Worm (Caenorhabditis elegans): ENCODE measurements around the gene F09E5.12.

Gene F09E5.12

ce11 chrII:5416204-5416764, 45.7 kb upstream of the F09E5.12 start, which contains the start of gene EEED8.2:
EEED8.2 (plus strand) TSS chrII:5416714.
- TF ChIP-seq sma-3 (GFP tag; optimal IDR thresholded peaks at IDR 0.05) (no peak), egl-27 (tag; optimal IDR thresholded peaks at IDR 0.05) (no peak), ceh-82 (tag; optimal IDR thresholded peaks at IDR 0.05) (no peak), nhr-23 (tag; optimal IDR thresholded peaks at IDR 0.05) (no peak), nhr-6 (tag; optimal IDR thresholded peaks at IDR 0.05) (no peak), skn-1 (tag; optimal IDR thresholded peaks at IDR 0.05) (no peak), Y55F3AM.14 (GFP tag; optimal IDR thresholded peaks at IDR 0.05) (no peak), ztf-4 (tag; optimal IDR thresholded peaks at IDR 0.05) (no peak), dmd-4 (tag; optimal IDR thresholded peaks at IDR 0.05) (no peak), unc-55 (GFP tag; optimal IDR thresholded peaks at IDR 0.05) (no peak), gmeb-1 (tag; optimal IDR thresholded peaks at IDR 0.05) (no peak), ZK546.5 (tag; optimal IDR thresholded peaks at IDR 0.05) (no peak)

DNA sequence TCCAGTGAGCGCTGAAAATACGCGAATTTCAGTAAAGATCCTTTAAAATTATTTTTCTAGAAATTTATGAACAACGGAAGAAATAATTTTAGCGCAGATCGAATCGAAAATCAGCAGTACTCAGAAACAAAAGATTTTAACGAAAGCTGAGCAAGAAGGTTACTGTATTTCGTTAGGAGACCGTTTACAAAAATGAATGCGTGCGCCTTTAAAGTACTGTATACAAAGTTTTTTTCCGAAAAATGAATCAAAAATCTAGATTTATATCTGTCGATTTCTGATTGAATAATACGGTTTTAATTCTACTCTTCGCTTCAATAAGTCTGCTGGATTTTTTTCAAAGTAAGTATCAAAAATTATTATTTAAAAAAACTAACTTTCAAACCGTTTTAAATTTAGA, 43.5 kb upstream of the F09E5.12 start, which contains the start of the genes EEED8.14 and EEED8.3:
EEED8.14 (minus strand) TSS at position 13 of the 400 bp plus-strand sequence.
EEED8.3 (plus strand) TSS at position 237 of the 400 bp plus-strand sequence.
- no peak for TF ChIP-seq R02D3.7 (tag; optimal IDR thresholded peaks at IDR 0.05)
- no peak for TF ChIP-seq dmd-4 (tag; optimal IDR thresholded peaks at IDR 0.05)
- no peak for TF ChIP-seq nhr-10 (tag; optimal IDR thresholded peaks at IDR 0.05)
- no peak for TF ChIP-seq fos-1 (tag; optimal IDR thresholded peaks at IDR 0.05)
- TF ChIP-seq mdl-1 (tag; optimal IDR thresholded peaks at IDR 0.05): no peak
- TF ChIP-seq zag-1 (tag; optimal IDR thresholded peaks at IDR 0.05): no peak
- TF ChIP-seq unc-55 (GFP tag; optimal IDR thresholded peaks at IDR 0.05): no peak
- TF ChIP-seq sem-4 (tag; optimal IDR thresholded peaks at IDR 0.05): no peak
- TF ChIP-seq lin-13 (GFP tag; optimal IDR thresholded peaks at IDR 0.05): no peak

DNA sequence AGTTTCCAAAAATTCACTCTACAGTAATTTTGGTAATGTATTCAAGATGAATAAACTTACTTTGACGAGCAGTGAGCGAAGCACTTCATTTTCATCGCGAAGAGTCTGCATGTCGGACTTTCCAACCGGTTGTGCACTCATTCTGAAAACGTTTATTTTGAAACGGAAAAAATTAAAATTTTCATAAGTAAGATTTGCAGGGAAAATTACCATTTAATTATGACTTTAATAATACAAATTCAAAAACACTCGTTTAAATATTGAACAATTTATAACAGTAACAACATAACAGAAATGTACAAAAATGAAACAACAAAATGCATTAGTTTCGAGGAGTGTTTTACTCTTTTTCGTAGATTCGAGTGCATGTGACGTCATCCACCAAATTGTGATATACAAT, 41.9 kb upstream of the F09E5.12 start, which contains the start of the genes EEED8.13 and EEED8.18:
EEED8.13 (minus strand) TSS at position 101 of the 400 bp plus-strand sequence.
EEED8.18 (minus strand) TSS at position 144 of the 400 bp plus-strand sequence.
- TF ChIP-seq elt-1 (tag; optimal IDR thresholded peaks at IDR 0.05) (no peak), lin-13 (GFP tag; optimal IDR thresholded peaks at IDR 0.05) (no peak), snpc-4 (tag; optimal IDR thresholded peaks at IDR 0.05) (no peak), sem-4 (tag; optimal IDR thresholded peaks at IDR 0.05) (no peak), lin-39 (tag; optimal IDR thresholded peaks at IDR 0.05) (no peak), egl-27 (tag; optimal IDR thresholded peaks at IDR 0.05) (no peak), nhr-21 (tag; optimal IDR thresholded peaks at IDR 0.05) (no peak), lin-11 (tag; optimal IDR thresholded peaks at IDR 0.05) (no peak), ZK546.5 (tag; optimal IDR thresholded peaks at IDR 0.05) (no peak), mbf-1 (tag; optimal IDR thresholded peaks at IDR 0.05) (no peak), sma-3 (GFP tag; optimal IDR thresholded peaks at IDR 0.05) (no peak), F13H6.1 (tag; optimal IDR thresholded peaks at IDR 0.05) (no peak), unc-55 (GFP tag; optimal IDR thresholded peaks at IDR 0.05) (no peak), nhr-237 (tag; optimal IDR thresholded peaks at IDR 0.05) (no peak), nhr-25 (tag; optimal IDR thresholded peaks at IDR 0.05) (no peak), unc-62 (GFP tag; optimal IDR thresholded peaks at IDR 0.05) (no peak), Y55F3AM.14 (GFP tag; optimal IDR thresholded peaks at IDR 0.05) (no peak)

DNA sequence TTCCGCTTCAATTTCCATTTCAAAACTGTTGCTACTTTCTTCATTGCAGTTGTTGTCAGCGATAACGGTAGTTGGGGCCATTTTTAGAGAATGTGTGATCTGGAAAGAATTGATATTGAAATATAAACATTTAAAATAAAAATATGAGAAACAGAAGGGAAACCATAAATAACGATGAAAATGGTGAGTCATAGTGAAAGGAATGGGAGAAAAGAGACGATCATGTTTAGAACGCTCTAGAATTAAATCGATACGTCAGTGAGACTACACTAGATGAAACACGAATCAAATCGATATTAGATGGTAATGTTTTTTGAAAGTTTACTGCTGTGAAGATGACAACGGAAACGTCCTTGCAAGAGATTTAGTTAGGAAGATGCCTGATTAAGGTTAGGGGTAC, 38.4 kb upstream of the F09E5.12 start, which contains the start of the genes EEED8.12 and EEED8.4:
EEED8.12 (minus strand) TSS at position 101 of the 400 bp plus-strand sequence.
EEED8.4 (plus strand) TSS at position 396 of the 400 bp plus-strand sequence.
- TF ChIP-seq ztf-11 (tag; optimal IDR thresholded peaks at IDR 0.05): no peak
- no peak for TF ChIP-seq sma-3 (GFP tag; optimal IDR thresholded peaks at IDR 0.05)

ce11 chrII:5407548-5407947, 37.0 kb upstream of the F09E5.12 start, which contains the start of gene clec-141:
clec-141 (minus strand) TSS chrII:5407648.
- TF ChIP-seq lsy-2 (tag; optimal IDR thresholded peaks at IDR 0.05): no peak
- no peak for TF ChIP-seq unc-62 (GFP tag; optimal IDR thresholded peaks at IDR 0.05)
- no peak for TF ChIP-seq blmp-1 (tag; optimal IDR thresholded peaks at IDR 0.05; ENCODE audit: insufficient read depth)
- TF ChIP-seq nhr-6 (tag; optimal IDR thresholded peaks at IDR 0.05): no peak
- TF ChIP-seq egl-27 (tag; optimal IDR thresholded peaks at IDR 0.05): no peak
- no peak for TF ChIP-seq zag-1 (tag; optimal IDR thresholded peaks at IDR 0.05)

Measured in whole organism, L2 larva.